Fruit fly (Drosophila melanogaster) whole organism, wandering third instar larva: ENCODE measurements around the gene Hnf4.

Experiments
- CG32264 ChIP-seq: fragments of 200-800 bp; sonication (Bioruptor generic); optimal IDR thresholded peaks from 2 replicates; lab custom pipeline; 2016; ENCODE audit warnings: missing biosample characterization, missing genetic modification characterization
- CG9705 ChIP-seq: fragments of 200-800 bp; sonication (Bioruptor generic); optimal IDR thresholded peaks from 2 replicates; lab custom pipeline; 2018; ENCODE audit warnings: missing biosample characterization, mild to moderate bottlenecking, missing genetic modification characterization
- CrebA ChIP-seq: fragments of 200-800 bp; sonication (Bioruptor generic); optimal IDR thresholded peaks from 2 replicates; lab custom pipeline; 2016; ENCODE audit warnings: missing biosample characterization, mild to moderate bottlenecking, missing genetic modification characterization, borderline replicate concordance
- Dfd ChIP-seq: fragments of >200 bp; optimal IDR thresholded peaks from 2 replicates; lab custom pipeline; 2017; ENCODE audit warnings: missing biosample characterization, missing genetic modification characterization
- GATAd ChIP-seq: sonication (Bioruptor generic); optimal IDR thresholded peaks from 2 replicates; lab custom pipeline; 2016; ENCODE audit warnings: missing biosample characterization, missing genetic modification characterization
- HLH106 ChIP-seq: fragments of 200-800 bp; optimal IDR thresholded peaks from 3 replicates; lab custom pipeline; 2019; ENCODE audit warnings: missing biosample characterization, mild to moderate bottlenecking, missing genetic modification characterization, moderate library complexity
- Hnf4 ChIP-seq: fragments of 200-800 bp; sonication (Bioruptor generic); optimal IDR thresholded peaks from 2 replicates; lab custom pipeline; 2016; ENCODE audit warnings: missing biosample characterization, mild to moderate bottlenecking, missing genetic modification characterization
- Hr78 ChIP-seq: fragments of >200 bp; optimal IDR thresholded peaks from 2 replicates; lab custom pipeline; 2017; ENCODE audit warnings: missing biosample characterization, missing genetic modification characterization
- Mio ChIP-seq: sonication (Bioruptor generic); optimal IDR thresholded peaks from 2 replicates; lab custom pipeline; 2016; ENCODE audit warnings: missing biosample characterization, missing genetic modification characterization
- OdsH ChIP-seq: fragments of 200-800 bp; sonication (Bioruptor generic); optimal IDR thresholded peaks from 2 replicates; lab custom pipeline; 2016; ENCODE audit warnings: missing biosample characterization, mild to moderate bottlenecking, missing genetic modification characterization
- Rel ChIP-seq, 2 experiments: fragments of 200-800 bp; sonication (Bioruptor generic) in 1 of 2; optimal IDR thresholded peaks; 2 replicates in 1 of 2; 3 replicates in 1 of 2; lab custom pipeline; 2016 to 2019; ENCODE audit warnings: mild to moderate bottlenecking in 2 of 2, missing biosample characterization in 2 of 2, missing genetic modification characterization in 2 of 2, moderate library complexity in 1 of 2
- br ChIP-seq: fragments of 200-800 bp; sonication (Bioruptor generic); optimal IDR thresholded peaks from 2 replicates; lab custom pipeline; 2016; ENCODE audit warnings: missing biosample characterization, missing genetic modification characterization
- dmrt93B ChIP-seq: fragments of 200-800 bp; sonication (Bioruptor generic); optimal IDR thresholded peaks from 2 replicates; lab custom pipeline; 2018; ENCODE audit warnings: missing biosample characterization, mild to moderate bottlenecking, missing genetic modification characterization
- dsf ChIP-seq: sonication (Bioruptor generic); optimal IDR thresholded peaks from 2 replicates; lab custom pipeline; 2016; ENCODE audit warnings: missing biosample characterization, missing genetic modification characterization, borderline replicate concordance
- ey ChIP-seq: fragments of 200-800 bp; sonication (Bioruptor generic); optimal IDR thresholded peaks from 2 replicates; lab custom pipeline; 2016; ENCODE audit warnings: missing biosample characterization, missing genetic modification characterization
- foxo ChIP-seq, 2 experiments: fragments of 200-800 bp; sonication (Bioruptor generic); optimal IDR thresholded peaks; 2 replicates in 1 of 2; 3 replicates in 1 of 2; lab custom pipeline; 2016 to 2017; ENCODE audit warnings: missing biosample characterization in 2 of 2, missing genetic modification characterization in 2 of 2
- fru ChIP-seq: fragments of 200-800 bp; sonication (Bioruptor generic); optimal IDR thresholded peaks from 3 replicates; lab custom pipeline; 2016; ENCODE audit warnings: missing biosample characterization, mild to moderate bottlenecking, missing genetic modification characterization
- h ChIP-seq: fragments of 200-800 bp; sonication (Bioruptor generic); optimal IDR thresholded peaks from 3 replicates; lab custom pipeline; 2016; ENCODE audit warnings: missing biosample characterization, mild to moderate bottlenecking, missing genetic modification characterization
- lola ChIP-seq: fragments of >200 bp; optimal IDR thresholded peaks from 2 replicates; lab custom pipeline; 2017; ENCODE audit warnings: missing biosample characterization, missing genetic modification characterization
- pan ChIP-seq: fragments of >200 bp; optimal IDR thresholded peaks from 2 replicates; lab custom pipeline; 2017
- psq ChIP-seq: fragments of 200-800 bp; sonication (Bioruptor generic); optimal IDR thresholded peaks from 3 replicates; lab custom pipeline; 2017; ENCODE audit warnings: missing biosample characterization, mild to moderate bottlenecking, missing genetic modification characterization, moderate library complexity
- rgr ChIP-seq: fragments of 200-800 bp; sonication (Bioruptor generic); optimal IDR thresholded peaks from 3 replicates; lab custom pipeline; 2016; ENCODE audit warnings: missing biosample characterization, mild to moderate bottlenecking, missing genetic modification characterization
- sage ChIP-seq: fragments of 200-800 bp; sonication (Bioruptor generic); optimal IDR thresholded peaks from 2 replicates; lab custom pipeline; 2016; ENCODE audit warnings: missing biosample characterization, mild to moderate bottlenecking, missing genetic modification characterization
- usp ChIP-seq: fragments of >200 bp; optimal IDR thresholded peaks from 2 replicates; lab custom pipeline; 2017; ENCODE audit warnings: missing biosample characterization, missing genetic modification characterization
- woc ChIP-seq: sonication (Bioruptor generic); optimal IDR thresholded peaks from 2 replicates; lab custom pipeline; 2016; ENCODE audit warnings: missing biosample characterization, mild to moderate bottlenecking, missing genetic modification characterization

The Hnf4 gene

DNA sequence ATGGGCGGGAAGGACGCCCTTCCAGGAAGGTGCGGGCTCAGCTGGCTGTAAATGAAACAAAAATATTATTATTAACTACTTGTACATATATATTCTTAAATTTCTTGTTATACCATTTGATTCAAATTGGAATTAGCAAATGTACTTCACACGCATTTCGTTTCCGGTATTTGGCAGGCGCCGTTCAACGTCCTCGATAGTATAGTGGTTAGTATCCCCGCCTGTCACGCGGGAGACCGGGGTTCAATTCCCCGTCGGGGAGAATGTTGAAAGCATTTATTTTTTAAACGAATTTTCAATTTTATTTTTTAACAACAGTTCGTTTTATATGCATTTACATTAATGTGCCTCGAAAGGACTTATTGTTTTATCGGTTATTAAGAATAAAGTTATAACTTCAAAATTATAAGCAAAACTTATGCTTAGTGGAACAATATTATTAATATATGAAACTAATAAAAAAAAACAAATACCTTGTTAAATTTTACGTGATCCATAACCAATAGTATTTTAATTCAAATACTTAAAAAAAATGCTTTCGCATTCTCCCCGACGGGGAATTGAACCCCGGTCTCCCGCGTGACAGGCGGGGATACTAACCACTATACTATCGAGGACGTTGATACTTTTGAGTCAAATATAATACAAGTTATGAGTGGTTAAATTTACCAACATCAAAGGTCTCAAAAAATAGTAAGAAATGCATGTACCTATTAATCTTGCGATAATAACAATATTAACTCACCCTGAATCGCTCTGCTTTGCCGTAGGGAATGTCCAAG lies 26.0 kb downstream of the Hnf4 start:
- TF ChIP-seq GATAd, result no peak
- no peak for TF ChIP-seq Rel (GFP tag; optimal IDR thresholded peaks at IDR 0.05; lab: Kevin White, UChicago)
- TF ChIP-seq Rel (tag; optimal IDR thresholded peaks at IDR 0.05; lab: Kevin White, UChicago), result peak; percentile 27
- no peak for TF ChIP-seq CG32264 (GFP tag; lab: Kevin White, UChicago)

DNA sequence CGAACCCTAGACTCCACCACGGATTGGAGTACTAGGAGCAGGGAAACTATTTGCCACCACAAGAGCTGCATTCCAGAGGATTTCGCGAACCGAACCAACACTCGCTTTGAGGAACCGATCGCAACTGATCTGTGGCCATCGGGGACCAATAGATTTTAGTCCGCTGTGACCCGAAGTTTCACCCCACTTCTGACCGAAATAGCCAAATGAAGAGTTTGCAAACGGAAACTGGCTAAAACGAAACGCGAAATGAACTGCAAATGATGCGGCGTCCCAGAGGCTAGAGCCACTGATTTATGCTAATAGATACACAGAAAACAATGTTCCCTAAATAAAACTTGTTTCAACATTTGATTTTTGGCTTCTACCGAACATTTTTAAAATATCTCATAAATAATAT lies 29.7 kb downstream of the Hnf4 start, which contains the start of gene CG9287:
Gene CG9287, minus strand, starts transcription at position 101 of the 400 bp plus-strand sequence.
- TF ChIP-seq CG9705 (no peak), pan (lab: Kevin White, UChicago) (no peak), br (GFP tag; lab: Kevin White, UChicago) (no peak), HLH106 (tag; lab: Kevin White, UChicago) (no peak), GATAd (no peak), psq (GFP tag; lab: Kevin White, UChicago) (no peak), foxo (GFP tag; optimal IDR thresholded peaks at IDR 0.05; lab: Kevin White, UChicago) (no peak), dsf (GFP tag; lab: Kevin White, UChicago) (no peak), Hr78 (GFP tag; lab: Kevin White, UChicago) (no peak), h (GFP tag; lab: Kevin White, UChicago) (no peak), Hnf4 (GFP tag; lab: Kevin White, UChicago) (no peak), dmrt93B (no peak)

DNA sequence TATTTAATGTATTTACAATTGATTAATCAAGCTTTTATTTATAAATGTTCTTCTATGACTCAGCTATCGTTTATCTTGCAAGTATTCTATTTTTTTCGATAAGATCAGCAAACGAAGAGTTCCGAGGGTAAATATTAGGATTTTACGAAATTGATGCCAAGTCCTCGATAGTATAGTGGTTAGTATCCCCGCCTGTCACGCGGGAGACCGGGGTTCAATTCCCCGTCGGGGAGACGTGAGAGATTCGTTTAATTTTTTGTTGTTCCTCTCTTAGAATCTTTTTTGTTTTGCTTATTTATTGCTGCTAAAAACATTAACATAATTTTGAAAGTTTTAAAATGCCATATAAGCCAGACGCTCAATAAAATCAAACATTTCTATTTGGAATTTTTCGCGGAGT lies 30.5 kb downstream of the Hnf4 start:
- TF ChIP-seq br (GFP tag; lab: Kevin White, UChicago) (no peak), ey (no peak), Dfd (GFP tag; lab: Kevin White, UChicago) (no peak), dmrt93B (no peak), woc (GFP tag; lab: Kevin White, UChicago) (no peak), dsf (GFP tag; lab: Kevin White, UChicago) (no peak), Hnf4 (GFP tag; lab: Kevin White, UChicago) (no peak), pan (lab: Kevin White, UChicago) (no peak)

DNA sequence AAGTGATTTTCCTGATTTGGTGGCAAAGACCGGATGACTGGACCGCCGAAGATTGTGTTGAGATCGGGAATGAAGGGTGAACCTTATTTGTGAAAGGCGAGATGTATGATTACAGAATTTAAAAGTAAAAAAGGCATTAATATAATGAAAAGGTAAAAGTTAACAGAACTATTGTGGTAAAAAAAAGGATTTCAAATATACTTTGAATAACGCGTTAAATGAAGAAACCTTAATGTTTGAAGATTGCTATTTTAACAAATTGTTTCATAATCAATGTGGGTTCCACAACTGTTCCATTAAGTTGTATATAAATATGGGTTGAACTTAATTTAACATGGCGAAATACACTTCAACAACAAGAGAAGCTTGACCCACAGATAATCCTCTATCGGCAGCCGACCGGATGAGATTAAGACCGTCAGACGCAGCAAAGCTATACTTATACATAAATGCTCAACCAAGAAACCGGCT lies 37.1 kb downstream of the Hnf4 start, which contains the start of gene Glt:
Gene Glt, plus strand, starts transcription at position 421 of the 471 bp plus-strand sequence.
- TF ChIP-seq usp (GFP tag; lab: Kevin White, UChicago) (no peak), HLH106 (tag; lab: Kevin White, UChicago) (peak; percentile 60), lola (GFP tag; lab: Kevin White, UChicago) (no peak), br (GFP tag; lab: Kevin White, UChicago) (peak; percentile 38), ey (peak; percentile 5), Hnf4 (GFP tag; lab: Kevin White, UChicago) (peak; percentile 31), foxo (GFP tag; optimal IDR thresholded peaks at IDR 0.05; lab: Kevin White, UChicago) (peak in 1 of 2 experiments; percentile 45), OdsH (GFP tag; lab: Kevin White, UChicago) (peak; percentile 31), CrebA (no peak), dmrt93B (peak; percentile 2), fru (GFP tag; lab: Kevin White, UChicago) (peak; percentile 59), pan (lab: Kevin White, UChicago) (no peak), rgr (peak; percentile 65), h (GFP tag; lab: Kevin White, UChicago) (peak; percentile 53)
- TF ChIP-seq, all 38 proteins: peak for 10

DNA sequence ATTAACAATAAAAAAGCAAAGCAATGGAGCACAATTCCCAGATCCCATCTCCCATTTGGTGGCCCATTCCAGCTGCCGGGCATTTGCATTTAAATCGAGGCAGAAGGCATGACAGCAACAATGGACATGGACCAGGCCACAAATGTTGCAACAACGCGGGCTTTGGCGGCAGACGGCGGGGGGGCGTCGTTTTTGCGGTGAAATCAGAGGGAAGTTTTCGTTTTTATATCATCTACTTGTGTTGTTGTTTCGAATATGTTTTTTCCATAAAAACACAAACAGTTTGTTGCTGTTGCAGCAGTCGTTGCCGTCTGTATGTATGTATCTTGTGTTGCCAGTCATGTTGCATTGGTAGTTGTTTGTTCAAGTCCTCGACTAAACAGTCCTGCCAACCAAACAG lies 49.9 kb downstream of the Hnf4 start:
- TF ChIP-seq woc (GFP tag; lab: Kevin White, UChicago) (no peak), Dfd (GFP tag; lab: Kevin White, UChicago) (peak; percentile 96), sage (GFP tag; lab: Kevin White, UChicago) (no peak), Mio (GFP tag; lab: Kevin White, UChicago) (no peak)
